Worm (Caenorhabditis elegans): Measurements from ENCODE around the gene Y113G7B.27.

- TF ChIP-seq pha-4 (tag; optimal IDR thresholded peaks at IDR 0.05) (no peak), K12H6.12 (tag; optimal IDR thresholded peaks at IDR 0.05) (no peak), unc-62 (GFP tag; optimal IDR thresholded peaks at IDR 0.05) (no peak), ets-4 (GFP tag; optimal IDR thresholded peaks at IDR 0.05) (no peak), bed-1 (GFP tag; IDR thresholded peaks at IDR 0.05) (no peak), unc-130 (GFP tag; optimal IDR thresholded peaks at IDR 0.05) (no peak), die-1 (tag; optimal IDR thresholded peaks at IDR 0.05) (no peak), rec-8 (tag; optimal IDR thresholded peaks at IDR 0.05) (no peak), snpc-4 (GFP tag; optimal IDR thresholded peaks at IDR 0.05) (no peak), snpc-4 (tag; optimal IDR thresholded peaks at IDR 0.05) (no peak), xnd-1 (tag; optimal IDR thresholded peaks at IDR 0.05) (no peak)
Observed at ce11 chrV:20151855-20152254, 40.8 kb upstream of the Y113G7B.27 start.
